Fruit fly (Drosophila melanogaster) ovary, adult (tissue): ENCODE data around the gene CG31624.

Source experiments
- CG17801 ChIP-seq: fragments of 200-800 bp; optimal IDR thresholded peaks from 2 replicates; lab custom pipeline; 2019; ENCODE audit warnings: missing biosample characterization, mild to moderate bottlenecking, missing genetic modification characterization, moderate library complexity; ENCODE audit not compliant: partially characterized antibody

The CG31624 gene

DNA sequence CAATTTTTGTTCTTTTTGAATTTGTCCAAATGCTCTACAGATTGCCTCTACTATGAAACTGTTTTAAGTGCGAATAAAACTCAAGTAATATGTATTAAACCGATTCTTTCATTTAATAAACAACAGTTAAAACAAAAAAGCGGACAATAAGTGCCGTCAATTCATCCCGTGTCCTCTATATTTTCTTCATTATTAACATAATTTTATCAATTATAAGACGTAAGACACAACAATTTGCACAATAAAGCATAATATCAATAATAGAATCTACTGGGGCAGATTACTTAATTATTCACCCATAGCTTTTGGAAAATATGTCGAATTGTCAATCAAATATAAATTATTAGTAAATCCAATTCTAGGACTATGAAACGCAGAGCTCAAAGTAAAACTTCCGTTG, 27.3 kb downstream of the CG31624 start, which contains the start of gene CG31627:
Gene CG31627 (plus strand): TSS at position 301 of the 400 bp plus-strand sequence.
- no peak for TF ChIP-seq CG17801

DNA sequence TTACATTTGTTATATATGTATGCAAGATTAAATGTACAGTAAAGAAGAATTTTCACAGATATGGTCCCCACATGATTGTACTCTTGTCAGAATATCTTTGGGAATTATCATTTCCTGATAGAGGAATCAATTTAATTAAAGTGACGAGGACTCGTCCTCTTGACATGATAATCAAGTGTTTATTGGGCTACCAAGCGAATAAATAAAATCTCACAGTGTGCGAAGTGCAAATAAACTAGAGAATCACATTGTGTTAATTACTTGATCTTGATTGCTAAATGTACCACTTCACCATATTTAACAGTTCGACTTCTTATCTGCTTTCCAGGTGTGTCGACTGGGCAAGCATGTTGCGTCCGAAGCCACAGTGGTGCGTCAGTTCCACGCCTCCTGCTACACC, 30.3 kb downstream of the CG31624 start:
- TF ChIP-seq CG17801: no peak

DNA sequence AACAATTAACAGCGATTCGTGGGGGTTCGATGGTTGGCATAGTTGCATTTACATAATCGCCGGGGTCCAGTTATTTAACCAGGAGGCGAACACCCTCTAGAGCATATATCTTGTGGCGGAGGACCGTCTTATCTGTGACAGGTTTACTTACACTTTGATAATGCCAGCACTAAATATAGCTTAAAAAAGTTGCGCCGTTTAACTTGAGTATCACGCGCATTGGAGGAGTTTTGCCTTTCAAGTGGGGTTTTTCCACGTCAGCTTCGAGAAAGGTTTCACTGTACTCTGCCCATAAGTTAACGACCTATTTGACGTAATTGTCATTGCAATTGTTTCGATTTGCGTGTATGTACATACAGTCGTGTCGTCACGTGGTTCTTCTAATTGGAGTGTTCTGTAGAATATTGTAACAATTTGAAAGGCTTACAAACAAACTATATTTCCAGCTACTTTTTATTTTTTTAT, 31.0 kb downstream of the CG31624 start:
- no peak for TF ChIP-seq CG17801

DNA sequence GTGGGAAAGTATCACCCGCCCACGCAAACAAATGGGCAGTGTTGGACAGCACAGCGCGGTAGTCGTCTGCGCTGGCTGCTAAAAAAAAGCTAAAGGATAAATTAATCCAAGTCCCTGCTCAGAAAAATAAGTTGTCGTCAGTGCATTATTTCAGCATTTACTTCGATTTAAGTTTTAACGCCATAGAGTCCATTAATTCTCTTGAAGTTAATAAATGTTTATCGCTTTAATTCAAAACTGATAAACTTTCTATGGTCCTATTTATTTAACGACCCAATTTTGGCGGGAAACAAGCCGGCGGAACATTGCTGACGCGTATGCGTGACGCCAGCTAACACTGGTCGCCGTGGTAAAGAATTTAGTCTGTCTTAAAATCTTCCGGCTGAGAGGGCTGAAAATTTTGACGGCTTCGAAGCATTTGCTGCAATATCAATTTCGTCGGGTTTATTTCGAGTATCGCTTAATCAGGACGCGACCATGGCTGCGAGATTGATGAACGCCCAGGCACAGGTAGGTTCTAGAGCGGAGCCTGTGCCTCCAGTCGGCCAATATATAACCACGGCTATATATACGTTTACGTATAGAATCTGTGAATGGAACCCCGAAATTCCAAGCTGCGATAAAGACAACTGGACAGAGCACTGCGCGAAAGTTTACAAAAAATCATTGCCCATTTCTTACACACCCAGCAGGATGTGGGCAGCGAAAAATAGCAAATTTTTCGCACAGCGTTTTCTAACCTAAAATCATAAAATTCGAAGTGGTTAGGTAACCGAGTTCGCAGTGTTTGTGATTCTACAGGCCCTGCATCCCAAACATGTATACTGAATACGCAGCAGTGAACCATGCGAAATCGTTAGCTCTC, 31.6 kb downstream of the CG31624 start, which contains the start of the genes mAcon1, CG43345 and CG43346:
Gene mAcon1 (plus strand): TSS at position 276 of the 865 bp plus-strand sequence.
Gene CG43345 (minus strand): TSS at position 287 of the 865 bp plus-strand sequence.
Gene CG43346 (minus strand): TSS at position 287 of the 865 bp plus-strand sequence.
- peak; percentile 71 for TF ChIP-seq CG17801

DNA sequence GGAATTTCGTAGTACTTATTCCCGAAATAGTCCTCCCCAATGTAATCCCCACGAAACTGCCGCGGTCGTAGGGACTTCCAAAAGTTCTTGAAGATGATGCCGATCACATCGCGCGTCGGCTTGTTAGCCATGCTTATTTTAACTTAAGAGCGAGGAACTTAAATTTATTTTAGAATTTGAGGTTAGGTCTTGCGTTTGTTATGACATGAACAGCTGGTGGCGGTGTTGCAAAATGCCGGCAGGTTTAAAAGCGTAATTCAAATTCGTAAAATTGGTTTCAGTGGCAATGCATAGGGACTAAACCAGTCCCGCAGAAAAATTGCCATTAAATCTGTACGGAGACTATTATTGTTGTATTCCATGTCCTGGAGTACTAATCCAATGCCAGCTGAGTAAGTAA, 33.8 kb downstream of the CG31624 start:
- TF ChIP-seq CG17801: peak; percentile 47

DNA sequence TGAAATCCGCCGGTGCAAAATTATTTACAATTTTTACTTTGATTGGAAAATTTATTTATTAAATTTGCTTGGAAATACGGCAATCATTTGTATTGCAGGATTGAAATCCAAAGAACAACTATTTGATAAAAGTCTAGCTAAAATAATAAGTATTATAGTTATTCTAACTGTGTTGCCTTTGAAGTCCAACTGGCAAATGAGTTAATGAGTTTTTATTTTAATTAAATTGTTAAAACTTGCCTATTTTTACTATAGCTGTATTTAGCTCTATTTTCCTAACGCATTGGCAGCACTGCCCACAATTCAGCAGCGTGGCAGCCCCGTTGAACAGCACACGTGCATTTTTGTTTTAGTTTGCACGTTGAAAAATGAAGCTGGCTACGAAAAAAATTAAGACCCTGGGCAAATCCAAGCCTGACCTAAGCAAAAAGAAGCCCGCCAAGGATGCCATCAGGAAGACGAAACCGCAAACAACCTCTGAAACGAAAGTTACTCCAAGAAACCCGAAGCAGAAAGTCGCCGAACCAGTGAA, 36.8 kb downstream of the CG31624 start, which contains the start of gene Noc2:
Gene Noc2 (plus strand): TSS at position 331 of the 532 bp plus-strand sequence.
- TF ChIP-seq CG17801: no peak

DNA sequence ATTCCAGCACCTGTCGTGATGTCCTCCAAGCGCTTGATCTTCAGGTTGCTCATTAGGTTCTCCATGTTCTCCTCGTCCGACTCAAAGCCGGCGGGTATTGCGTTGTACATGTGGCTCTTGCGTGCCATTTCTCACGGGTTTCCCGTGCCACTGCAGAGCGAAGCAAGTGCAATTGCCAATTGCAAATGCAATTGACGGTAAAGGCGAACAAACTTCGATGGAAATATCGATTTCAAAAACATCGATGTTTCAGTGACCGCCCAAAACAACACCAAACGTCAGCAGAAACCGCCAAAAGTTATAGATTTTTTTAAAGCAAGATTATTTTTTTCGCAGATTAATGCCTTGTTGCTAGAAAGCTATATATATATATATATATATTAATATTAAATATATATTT, 37.3 kb downstream of the CG31624 start, which contains the start of gene Nbr:
Gene Nbr (minus strand): TSS at position 209 of the 400 bp plus-strand sequence.
- peak; percentile 52 for TF ChIP-seq CG17801

DNA sequence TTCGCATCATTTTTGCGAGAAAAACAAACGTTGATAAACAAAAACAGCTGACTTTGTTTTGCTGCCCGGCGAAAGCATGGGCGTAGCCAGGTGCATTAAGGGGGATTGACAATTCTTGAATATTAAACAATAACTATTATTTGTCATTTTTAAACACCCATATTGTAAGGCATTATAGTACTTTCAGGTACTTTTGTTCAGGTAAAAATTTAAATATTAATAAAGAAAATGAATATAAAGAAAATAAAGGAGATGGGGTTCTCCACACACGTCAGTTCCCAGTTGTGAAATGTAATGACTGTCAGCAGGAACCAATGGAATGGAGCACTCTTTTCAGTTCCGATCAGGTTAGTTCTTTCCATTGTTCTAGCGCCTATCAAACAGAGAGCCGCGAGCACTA, 41.6 kb downstream of the CG31624 start, which contains the start of the genes Coq3 and Pld3:
Gene Coq3 (minus strand): TSS at position 58 of the 400 bp plus-strand sequence.
Gene Pld3 (plus strand): TSS at position 294 of the 400 bp plus-strand sequence.
- TF ChIP-seq CG17801: peak; percentile 93

DNA sequence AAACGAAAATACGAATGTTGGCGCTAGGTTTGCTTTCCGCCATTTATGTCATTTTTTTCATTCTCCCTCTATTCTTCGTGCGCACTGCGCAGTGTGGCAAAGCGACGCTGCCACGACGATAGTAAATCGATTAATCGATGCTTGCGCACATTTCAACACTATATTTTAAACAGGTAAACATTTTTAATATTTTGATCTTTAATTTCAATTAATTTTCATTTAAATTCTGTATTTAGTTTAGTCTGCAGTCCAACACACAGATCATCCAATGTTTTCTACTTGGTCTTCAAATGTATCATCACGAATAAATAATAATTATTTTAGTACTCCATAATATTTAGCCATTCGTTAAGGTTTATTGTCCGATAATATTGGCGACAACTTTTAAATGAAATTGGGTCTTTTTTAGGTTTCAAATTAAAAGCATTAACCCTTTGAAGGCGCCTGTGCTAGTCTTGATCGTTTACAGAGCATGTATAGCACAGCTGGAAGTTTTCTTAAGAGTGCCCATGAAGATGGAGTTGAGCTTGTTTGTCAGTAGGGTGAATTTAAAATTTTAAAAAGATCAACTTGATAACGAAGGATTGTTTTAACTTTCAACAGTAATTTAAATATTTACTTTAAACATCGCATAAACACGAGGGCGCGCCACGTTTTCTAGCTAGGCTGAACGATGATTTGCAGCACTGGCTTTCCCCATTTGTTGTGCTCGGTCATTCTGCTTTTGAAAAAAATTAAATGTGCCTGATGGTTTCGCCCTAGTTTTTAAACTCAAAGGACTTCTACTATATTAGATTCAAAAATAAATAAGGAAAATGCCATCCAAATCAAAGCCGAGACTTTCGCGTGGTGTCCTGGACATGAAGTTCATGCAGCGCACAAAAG, 43.8 kb downstream of the CG31624 start, which contains the start of the genes Mpp6 and E2f2:
Gene Mpp6 (plus strand): TSS at position 133 of the 885 bp plus-strand sequence.
Gene E2f2 (minus strand): TSS at position 594 of the 885 bp plus-strand sequence.
- peak; percentile 52 for TF ChIP-seq CG17801

DNA sequence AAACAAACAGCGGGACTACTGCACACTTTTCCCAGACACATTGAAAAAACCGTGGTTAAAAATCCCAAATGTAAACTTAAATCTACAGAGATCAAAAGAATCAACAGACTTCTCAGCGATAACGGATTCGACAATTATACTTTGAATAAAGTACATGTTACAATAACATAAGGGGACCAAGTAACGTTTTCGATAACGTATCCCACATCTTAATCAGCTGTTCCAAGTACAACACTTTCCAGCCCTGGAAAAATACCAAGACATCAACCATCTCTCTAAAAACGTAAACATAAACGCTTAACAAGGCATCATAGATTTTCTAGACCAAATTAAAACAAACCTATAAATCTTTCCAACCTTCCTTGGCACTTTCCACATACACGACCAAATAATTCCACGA, 46.3 kb downstream of the CG31624 start:
- TF ChIP-seq CG17801: no peak

DNA sequence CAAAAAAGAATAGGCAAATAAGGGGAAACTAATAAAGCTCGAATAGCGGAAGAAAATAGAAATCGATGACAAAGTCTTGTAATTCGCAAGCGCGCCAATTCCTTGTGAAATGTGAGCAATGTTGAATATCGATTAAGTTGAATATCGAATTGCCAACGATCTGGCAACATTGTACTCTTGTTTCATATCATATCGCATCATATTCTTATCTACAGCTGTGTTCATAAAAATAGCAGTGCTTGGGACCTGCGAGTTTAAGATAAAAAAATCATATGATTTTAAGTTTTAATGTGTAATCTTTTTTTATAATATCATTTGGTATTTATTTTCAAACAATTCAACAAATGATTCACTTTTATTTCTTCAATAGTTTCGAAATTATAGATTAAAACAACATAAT, 51.1 kb downstream of the CG31624 start:
- TF ChIP-seq CG17801: no peak
